Fruit fly (Drosophila melanogaster): ENCODE measurements around the gene CG16972.

- TF ChIP-seq CG14655 (GFP tag; optimal IDR thresholded peaks at IDR 0.05): no peak
- TF ChIP-seq CG13204 (GFP tag; optimal IDR thresholded peaks at IDR 0.05): no peak
- no peak for TF ChIP-seq EcR (GFP tag; optimal IDR thresholded peaks at IDR 0.05)
- no peak for TF ChIP-seq fd96Ca (GFP tag; IDR thresholded peaks at IDR 0.05)
These were observed 20.7 kb downstream of the CG16972 start, which contains the start of gene Mgat3 for dm6 chr2L:13182415-13182814.
